Fruit fly (Drosophila melanogaster) whole organism, prepupa: Measurements from ENCODE around the gene CG42557.
A peak's percentile ranks its signal among the peaks of the same experiment; 100 is the strongest.

ENCODE experiments used
- CG10631 ChIP-seq: fragments of 200-800 bp; sonication (Bioruptor generic); optimal IDR thresholded peaks from 2 replicates; lab custom pipeline; 2016; ENCODE audit warnings: missing biosample characterization, missing genetic modification characterization
- CG11294 ChIP-seq: fragments of 200-800 bp; sonication (Bioruptor generic); IDR thresholded peaks from 2 replicates; pipeline ENCODE4 v1.3.6; 2022; ENCODE audit warnings: missing biosample characterization, missing genetic modification characterization
- CG15336 ChIP-seq: fragments of 200-800 bp; sonication (Bioruptor generic); IDR thresholded peaks from 2 replicates; pipeline ENCODE4 v1.3.6; 2022; ENCODE audit warnings: missing biosample characterization, missing genetic modification characterization
- CG1621 ChIP-seq: fragments of 200-800 bp; sonication (Bioruptor generic); optimal IDR thresholded peaks from 3 replicates; lab custom pipeline; 2018; ENCODE audit warnings: missing biosample characterization, mild to moderate bottlenecking, missing genetic modification characterization
- CG34406 ChIP-seq: fragments of 200-800 bp; sonication (Bioruptor generic); optimal IDR thresholded peaks from 3 replicates; lab custom pipeline; 2016; ENCODE audit warnings: missing biosample characterization, missing genetic modification characterization
- CG3919 ChIP-seq: fragments of 200-800 bp; sonication (Bioruptor generic); optimal IDR thresholded peaks from 3 replicates; lab custom pipeline; 2016; ENCODE audit warnings: missing biosample characterization, missing genetic modification characterization
- CG4318 ChIP-seq: fragments of 200-800 bp; sonication (Bioruptor generic); optimal IDR thresholded peaks from 3 replicates; lab custom pipeline; 2017; ENCODE audit warnings: missing biosample characterization, mild to moderate bottlenecking, missing genetic modification characterization
- CG6792 ChIP-seq: fragments of 200-800 bp; sonication (Bioruptor generic); optimal IDR thresholded peaks from 3 replicates; lab custom pipeline; 2016; ENCODE audit warnings: missing biosample characterization, missing genetic modification characterization
- CG7368 ChIP-seq: fragments of 200-800 bp; sonication (Bioruptor generic); optimal IDR thresholded peaks from 3 replicates; lab custom pipeline; 2016; ENCODE audit warnings: missing biosample characterization, missing genetic modification characterization
- CG8119 ChIP-seq: fragments of 200-800 bp; sonication (Bioruptor generic); IDR thresholded peaks from 3 replicates; pipeline ENCODE4 v1.3.6; 2022; ENCODE audit warnings: missing biosample characterization, missing genetic modification characterization
- CG8632 ChIP-seq: fragments of 200-800 bp; sonication (Bioruptor generic); optimal IDR thresholded peaks from 3 replicates; lab custom pipeline; 2016; ENCODE audit warnings: missing biosample characterization, missing genetic modification characterization
- CG9139 ChIP-seq: fragments of 200-800 bp; sonication (Bioruptor generic); optimal IDR thresholded peaks from 3 replicates; lab custom pipeline; 2017; ENCODE audit warnings: missing biosample characterization, mild to moderate bottlenecking, missing genetic modification characterization
- Eip75B ChIP-seq: fragments of 200-800 bp; sonication (Bioruptor generic); optimal IDR thresholded peaks from 3 replicates; lab custom pipeline; 2016; ENCODE audit warnings: missing biosample characterization, missing genetic modification characterization
- Eip78C ChIP-seq: fragments of 200-800 bp; sonication (Bioruptor generic); peaks from one replicate; lab custom pipeline; 2016; ENCODE audit warnings: missing biosample characterization, missing genetic modification characterization
- Hr39 ChIP-seq: fragments of 200-800 bp; sonication (Bioruptor generic); optimal IDR thresholded peaks from 2 replicates; lab custom pipeline; 2016; ENCODE audit warnings: missing biosample characterization, missing genetic modification characterization
- Sox102F ChIP-seq: fragments of 200-800 bp; sonication (Bioruptor generic); optimal IDR thresholded peaks from 2 replicates; lab custom pipeline; 2016; ENCODE audit warnings: missing biosample characterization, mild to moderate bottlenecking, missing genetic modification characterization
- Sox14 ChIP-seq: fragments of 200-800 bp; sonication (Bioruptor generic); optimal IDR thresholded peaks from 3 replicates; lab custom pipeline; 2016; ENCODE audit warnings: missing biosample characterization, missing genetic modification characterization
- achi ChIP-seq: fragments of 200-800 bp; sonication (Bioruptor generic); optimal IDR thresholded peaks from 3 replicates; lab custom pipeline; 2016; ENCODE audit warnings: missing biosample characterization, missing genetic modification characterization
- cyc ChIP-seq: fragments of 200-800 bp; sonication (Bioruptor generic); optimal IDR thresholded peaks from 3 replicates; lab custom pipeline; 2016; ENCODE audit warnings: missing biosample characterization, missing genetic modification characterization
- dsx ChIP-seq: fragments of 200-800 bp; optimal IDR thresholded peaks from 3 replicates; lab custom pipeline; 2019; ENCODE audit warnings: missing biosample characterization, mild to moderate bottlenecking, missing genetic modification characterization, moderate library complexity; ENCODE audit not compliant: poor library complexity, severe bottlenecking
- eg ChIP-seq: fragments of 200-800 bp; sonication (Bioruptor generic); IDR thresholded peaks from 3 replicates; pipeline ENCODE4 v1.3.6; 2022; ENCODE audit warnings: missing biosample characterization, missing genetic modification characterization
- fd85E ChIP-seq: fragments of 200-800 bp; sonication (Bioruptor generic); optimal IDR thresholded peaks from 3 replicates; lab custom pipeline; 2016; ENCODE audit warnings: missing biosample characterization, missing genetic modification characterization
- fkh ChIP-seq: fragments of 200-800 bp; sonication (Bioruptor generic); optimal IDR thresholded peaks from 3 replicates; lab custom pipeline; 2017; ENCODE audit warnings: missing biosample characterization, mild to moderate bottlenecking, missing genetic modification characterization, moderate library complexity
- lz ChIP-seq: fragments of 200-800 bp; sonication (Bioruptor generic); optimal IDR thresholded peaks from 3 replicates; lab custom pipeline; 2016; ENCODE audit warnings: missing biosample characterization, missing genetic modification characterization
- pdm3 ChIP-seq: fragments of 200-800 bp; sonication (Bioruptor generic); optimal IDR thresholded peaks from 3 replicates; lab custom pipeline; 2016; ENCODE audit warnings: missing biosample characterization, missing genetic modification characterization
- spab ChIP-seq: fragments of 200-800 bp; sonication (Bioruptor generic); optimal IDR thresholded peaks from 2 replicates; lab custom pipeline; 2017; ENCODE audit warnings: missing biosample characterization, mild to moderate bottlenecking, missing genetic modification characterization, missing genetic modification reagents
- svp ChIP-seq: fragments of 200-800 bp; sonication (Bioruptor generic); peaks from one replicate; lab custom pipeline; 2016; ENCODE audit warnings: missing biosample characterization, missing genetic modification characterization
- topi ChIP-seq: fragments of 200-800 bp; sonication (Bioruptor generic); optimal IDR thresholded peaks from 3 replicates; lab custom pipeline; 2016; ENCODE audit warnings: missing biosample characterization, missing genetic modification characterization
- vri ChIP-seq: fragments of 200-800 bp; sonication (Bioruptor generic); optimal IDR thresholded peaks from 3 replicates; lab custom pipeline; 2016; ENCODE audit warnings: missing biosample characterization, mild to moderate bottlenecking, missing genetic modification characterization

The CG42557 gene

DNA sequence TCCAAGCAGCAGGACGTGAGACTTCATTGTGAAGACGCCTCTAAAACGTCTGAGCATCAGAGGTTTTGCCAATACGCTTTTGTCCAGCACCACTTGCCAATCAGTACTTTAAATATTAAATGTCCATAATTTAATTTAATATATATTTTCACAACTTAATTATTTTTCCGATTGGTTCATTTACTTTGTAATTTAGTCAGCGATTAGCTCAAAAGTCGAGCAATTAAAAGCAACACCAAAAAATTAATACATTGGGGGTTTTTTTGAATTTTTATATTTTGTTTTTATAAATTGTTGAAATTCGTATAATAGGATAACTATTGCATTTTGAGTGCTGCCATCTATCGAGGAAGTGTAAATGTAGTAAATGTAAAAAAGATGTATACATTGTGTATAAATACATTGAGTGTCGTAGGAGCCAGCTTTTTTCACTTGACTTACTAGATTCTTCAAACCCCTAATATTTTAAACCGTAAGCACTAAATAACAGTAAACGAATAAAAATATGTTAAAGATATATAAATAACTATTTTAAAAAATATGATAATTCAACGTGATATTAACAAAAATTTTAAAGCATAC, 29.2 kb upstream of the CG42557 start, which contains the start of gene CG15517:
TSS of gene CG15517 (minus strand) at position 51 of the 582 bp plus-strand sequence.
- no peak for TF ChIP-seq eg (GFP tag; lab: Robert Waterston, UW)
- no peak for TF ChIP-seq vri (GFP tag; lab: Kevin White, UChicago)
- TF ChIP-seq Hr39 (GFP tag; lab: Kevin White, UChicago), result peak; percentile 2
- peak; percentile 60 for TF ChIP-seq Eip78C (GFP tag; lab: Kevin White, UChicago)
- peak; percentile 30 for TF ChIP-seq fkh (GFP tag; lab: Kevin White, UChicago)
- peak; percentile 11 for TF ChIP-seq cyc (GFP tag; lab: Kevin White, UChicago)

- no peak for TF ChIP-seq fd85E (GFP tag; lab: Kevin White, UChicago)
- TF ChIP-seq achi (GFP tag; lab: Kevin White, UChicago), result no peak
- peak; percentile 33 for TF ChIP-seq Eip78C (GFP tag; lab: Kevin White, UChicago)
Observed at dm6 chr3R:29905164-29905563, 27.9 kb upstream of the CG42557 start, which contains the start of gene CG15515. TSS of gene CG15515 (plus strand) at chr3R:29905464.

DNA sequence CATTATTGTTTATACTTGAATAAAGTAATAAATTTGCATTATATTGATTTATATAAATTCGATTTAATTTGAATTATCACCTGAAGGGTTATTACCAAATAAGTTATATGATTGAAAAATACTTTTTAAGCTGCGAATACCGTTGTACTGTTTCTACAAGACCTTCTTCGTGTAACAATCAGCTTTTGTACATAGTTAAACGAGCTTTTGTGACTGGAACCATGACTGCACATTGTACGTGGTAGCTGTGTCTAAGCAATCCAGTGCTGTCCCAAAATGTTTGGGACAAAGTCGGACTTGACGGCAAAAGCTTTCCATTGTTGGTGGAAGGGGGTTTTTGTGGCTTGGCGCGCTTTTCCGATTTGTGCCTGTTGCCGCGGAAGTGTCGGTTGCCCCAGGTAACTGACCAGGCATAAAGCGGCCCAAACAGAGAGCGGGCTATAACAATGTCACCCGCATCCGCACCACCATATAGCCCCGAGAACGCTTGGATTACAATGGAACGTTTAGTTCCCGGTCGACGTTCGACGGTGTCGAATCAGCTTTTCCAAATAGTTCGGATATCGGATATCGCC, 25.4 kb upstream of the CG42557 start, which contains the start of gene CG31036:
TSS of gene CG31036 (plus strand) at position 507 of the 575 bp plus-strand sequence.
- TF ChIP-seq CG7368 (no peak), pdm3 (GFP tag; lab: Kevin White, UChicago) (no peak), CG6792 (GFP tag; lab: Kevin White, UChicago) (no peak), eg (GFP tag; lab: Robert Waterston, UW) (no peak), CG4318 (GFP tag; lab: Kevin White, UChicago) (no peak), lz (GFP tag; lab: Kevin White, UChicago) (no peak), fkh (GFP tag; lab: Kevin White, UChicago) (no peak), Sox102F (GFP tag; lab: Kevin White, UChicago) (no peak), dsx (GFP tag; lab: Kevin White, UChicago) (no peak), cyc (GFP tag; lab: Kevin White, UChicago) (no peak), Hr39 (GFP tag; lab: Kevin White, UChicago) (no peak), Sox14 (GFP tag; lab: Kevin White, UChicago) (no peak), achi (GFP tag; lab: Kevin White, UChicago) (no peak), svp (GFP tag; lab: Kevin White, UChicago) (no peak), topi (GFP tag; lab: Kevin White, UChicago) (no peak), CG9139 (GFP tag; lab: Kevin White, UChicago) (no peak), CG11294 (GFP tag; lab: Robert Waterston, UW) (no peak), CG15336 (GFP tag; lab: Robert Waterston, UW) (no peak), CG1621 (tag; lab: Kevin White, UChicago) (no peak), CG8632 (GFP tag; lab: Kevin White, UChicago) (no peak)

DNA sequence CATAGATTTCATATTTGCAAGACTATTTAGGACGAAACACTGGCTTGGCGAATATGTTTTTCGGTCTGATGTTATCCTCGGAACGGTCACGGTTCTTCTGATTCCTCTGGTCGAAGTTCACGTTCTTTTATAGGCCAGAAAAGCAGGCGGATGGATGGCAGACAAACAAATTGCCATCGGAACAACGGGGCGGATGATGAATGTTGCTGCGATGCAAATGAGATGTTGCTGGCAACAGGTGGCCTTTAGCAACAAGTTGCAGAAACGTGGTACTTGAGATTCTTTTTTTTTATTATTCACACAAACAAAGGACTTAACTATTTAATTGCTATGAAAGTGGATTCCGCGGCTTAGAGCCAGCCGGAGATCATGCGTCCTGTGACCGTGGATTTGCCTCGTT, 18.8 kb upstream of the CG42557 start, which contains the start of gene Capa:
TSS of gene Capa (minus strand) at position 101 of the 400 bp plus-strand sequence.
- TF ChIP-seq spab (no peak), CG8119 (GFP tag; lab: Robert Waterston, UW) (no peak), CG8632 (GFP tag; lab: Kevin White, UChicago) (no peak), Eip75B (GFP tag; lab: Kevin White, UChicago) (no peak)

DNA sequence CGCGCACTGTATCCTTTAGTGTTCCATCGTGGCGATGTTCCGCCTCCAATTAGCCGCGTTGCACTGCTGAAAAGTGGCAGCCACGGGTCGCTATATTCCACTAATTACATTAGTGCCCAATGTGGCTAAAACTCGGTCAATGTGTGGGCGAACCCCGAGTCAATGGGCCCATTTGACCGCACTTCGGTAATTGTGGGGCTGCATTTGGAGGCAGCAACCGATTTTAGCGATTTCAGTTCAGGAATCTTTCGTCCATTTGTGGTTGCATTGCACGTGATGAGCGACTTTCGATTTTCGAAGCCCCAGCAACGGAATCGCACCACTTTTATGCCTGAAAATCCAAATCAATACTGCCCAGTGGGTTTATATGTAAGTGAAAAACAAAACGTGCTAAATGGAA, 12.9 kb upstream of the CG42557 start, which contains the start of gene trp:
TSS of gene trp (minus strand) at position 101 of the 400 bp plus-strand sequence.
- no peak for TF ChIP-seq CG10631
- no peak for TF ChIP-seq CG3919 (GFP tag; lab: Kevin White, UChicago)
- TF ChIP-seq CG34406 (GFP tag; lab: Kevin White, UChicago), result no peak

DNA sequence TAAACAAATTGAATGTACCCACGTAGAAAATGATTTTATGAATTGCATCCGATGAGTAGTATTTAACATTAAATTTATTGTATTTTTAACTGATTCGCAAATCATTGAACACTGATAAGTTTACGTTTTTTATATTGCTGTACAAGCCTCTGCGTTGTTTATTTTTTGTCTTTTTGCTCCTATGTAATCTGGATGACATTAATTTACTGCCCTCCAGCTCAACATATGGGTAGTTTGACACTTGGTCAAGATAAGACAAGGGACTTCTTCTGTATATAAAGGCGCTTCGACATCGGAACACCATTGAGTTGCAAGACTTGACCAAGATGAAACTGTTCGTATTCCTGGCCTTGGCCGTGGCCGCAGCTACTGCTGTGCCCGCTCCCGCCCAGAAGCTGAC, 11.2 kb upstream of the CG42557 start, which contains the start of gene Jon99Ciii:
TSS of gene Jon99Ciii (plus strand) at position 301 of the 400 bp plus-strand sequence.
- peak; percentile 42 for TF ChIP-seq svp (GFP tag; lab: Kevin White, UChicago)
